Worm (Caenorhabditis elegans) whole organism, mixed stage, embryonic: Measurements from ENCODE around the gene ceh-48.

ENCODE experiments used
- M03D4.4 ChIP-seq: sonication (generic microtip); optimal IDR thresholded peaks from 2 replicates; lab custom pipeline; 2017; ENCODE audit warnings: mild to moderate bottlenecking, missing genetic modification characterization, missing compliant biosample characterization
- bed-3 ChIP-seq: fragments of 200-800 bp; sonication (Bioruptor generic); optimal IDR thresholded peaks from 3 replicates; lab custom pipeline; 2018; ENCODE audit warnings: mild to moderate bottlenecking, missing genetic modification characterization, moderate library complexity, missing compliant biosample characterization
- blmp-1 ChIP-seq: fragments of 150-350 bp; optimal IDR thresholded peaks from 2 replicates; lab custom pipeline; 2014; ENCODE audit warnings: missing biosample characterization, missing genetic modification characterization
- ceh-39 ChIP-seq: fragments of 150-350 bp; optimal IDR thresholded peaks from 2 replicates; lab custom pipeline; 2014; ENCODE audit warnings: missing biosample characterization, missing genetic modification characterization
- ceh-43 ChIP-seq: fragments of 200-800 bp; sonication (Bioruptor generic); optimal IDR thresholded peaks from 2 replicates; lab custom pipeline; 2018; ENCODE audit warnings: mild to moderate bottlenecking, missing genetic modification characterization, moderate library complexity, missing compliant biosample characterization
- ceh-83 ChIP-seq: fragments of 200-800 bp; sonication (Bioruptor generic); optimal IDR thresholded peaks from 2 replicates; lab custom pipeline; 2018; ENCODE audit warnings: mild to moderate bottlenecking, missing genetic modification characterization, missing compliant biosample characterization
- ces-1 ChIP-seq: fragments of 150-350 bp; optimal IDR thresholded peaks from 2 replicates; lab custom pipeline; 2014; ENCODE audit warnings: missing biosample characterization, missing genetic modification reagents, missing genetic modification characterization
- drap-1 ChIP-seq: fragments of 200-800 bp; sonication (Bioruptor generic); optimal IDR thresholded peaks from 3 replicates; lab custom pipeline; 2018; ENCODE audit warnings: mild to moderate bottlenecking, missing genetic modification characterization, missing compliant biosample characterization
- elt-3 ChIP-seq: fragments of 150-350 bp; optimal IDR thresholded peaks from 2 replicates; lab custom pipeline; 2014; ENCODE audit warnings: missing biosample characterization, missing genetic modification characterization
- flh-1 ChIP-seq: fragments of 200-800 bp; sonication (Bioruptor generic); optimal IDR thresholded peaks from 2 replicates; lab custom pipeline; 2018; ENCODE audit warnings: mild to moderate bottlenecking, missing genetic modification characterization, moderate library complexity, missing compliant biosample characterization
- hlh-1 ChIP-seq: fragments of 150-350 bp; optimal IDR thresholded peaks from 2 replicates; lab custom pipeline; 2014; ENCODE audit warnings: missing biosample characterization, missing genetic modification reagents, missing genetic modification characterization
- lin-13 ChIP-seq: fragments of 150-350 bp; optimal IDR thresholded peaks from 2 replicates; lab custom pipeline; 2014; ENCODE audit warnings: missing biosample characterization, missing genetic modification characterization
- lin-32 ChIP-seq: fragments of 200-800 bp; sonication (Bioruptor generic); optimal IDR thresholded peaks from 2 replicates; lab custom pipeline; 2018; ENCODE audit warnings: mild to moderate bottlenecking, missing genetic modification characterization, missing compliant biosample characterization
- lsy-2 ChIP-seq: fragments of 150-350 bp; optimal IDR thresholded peaks from 2 replicates; lab custom pipeline; 2014; ENCODE audit warnings: missing biosample characterization, missing genetic modification characterization
- mab-5 ChIP-seq: fragments of 150-350 bp; optimal IDR thresholded peaks from 2 replicates; lab custom pipeline; 2014; ENCODE audit warnings: missing biosample characterization, missing genetic modification characterization
- mls-2 ChIP-seq: sonication (generic microtip); optimal IDR thresholded peaks from 2 replicates; lab custom pipeline; 2016; ENCODE audit warnings: mild to moderate bottlenecking, missing genetic modification characterization, moderate library complexity, missing compliant biosample characterization
- nhr-2 ChIP-seq: fragments of 150-350 bp; optimal IDR thresholded peaks from 2 replicates; lab custom pipeline; 2014; ENCODE audit warnings: missing biosample characterization, missing genetic modification characterization
- nhr-237 ChIP-seq: fragments of 150-350 bp; optimal IDR thresholded peaks from 2 replicates; lab custom pipeline; 2014; ENCODE audit warnings: missing biosample characterization, missing genetic modification characterization
- nhr-28 ChIP-seq: fragments of 150-350 bp; optimal IDR thresholded peaks from 2 replicates; lab custom pipeline; 2014; ENCODE audit warnings: missing biosample characterization, missing genetic modification characterization
- nhr-76 ChIP-seq: sonication (generic microtip); optimal IDR thresholded peaks from 2 replicates; lab custom pipeline; 2017; ENCODE audit warnings: missing biosample characterization, missing genetic modification characterization
- pha-4 ChIP-seq: fragments of 150-350 bp; optimal IDR thresholded peaks from 2 replicates; lab custom pipeline; 2018; ENCODE audit warnings: missing biosample characterization, missing genetic modification reagents, missing genetic modification characterization
- sem-2 ChIP-seq: fragments of 200-800 bp; sonication (Bioruptor generic); optimal IDR thresholded peaks from 2 replicates; lab custom pipeline; 2018; ENCODE audit warnings: mild to moderate bottlenecking, missing genetic modification characterization, missing compliant biosample characterization
- sptf-1 ChIP-seq: sonication (generic microtip); optimal IDR thresholded peaks from 2 replicates; lab custom pipeline; 2017; ENCODE audit warnings: mild to moderate bottlenecking, missing genetic modification characterization, moderate library complexity, missing compliant biosample characterization
- tbx-8 ChIP-seq: fragments of 200-800 bp; sonication (Bioruptor generic); optimal IDR thresholded peaks from 2 replicates; lab custom pipeline; 2018; ENCODE audit warnings: mild to moderate bottlenecking, missing genetic modification characterization, moderate library complexity, missing compliant biosample characterization
- unc-120 ChIP-seq: sonication (generic microtip); optimal IDR thresholded peaks from 2 replicates; lab custom pipeline; 2017; ENCODE audit warnings: missing genetic modification characterization, missing compliant biosample characterization; ENCODE audit not compliant: poor library complexity, severe bottlenecking
- zip-8 ChIP-seq: fragments of 150-350 bp; optimal IDR thresholded peaks from 2 replicates; lab custom pipeline; 2014; ENCODE audit warnings: missing biosample characterization, missing genetic modification characterization
- ztf-11 ChIP-seq: fragments of 150-350 bp; optimal IDR thresholded peaks from 2 replicates; lab custom pipeline; 2014; ENCODE audit warnings: missing biosample characterization, missing genetic modification characterization

The ceh-48 gene

ce11 chrIV:6842470-6843008, 30.6 kb downstream of the ceh-48 start, which contains the start of gene lip-1:
TSS of gene lip-1 (plus strand) at chrIV:6842958.
- TF ChIP-seq ceh-39 (tag; lab: Kevin White, UChicago) (no peak), elt-3 (tag; lab: Kevin White, UChicago) (no peak), ceh-43 (no peak), mab-5 (tag; lab: Kevin White, UChicago) (no peak), sptf-1 (no peak), nhr-28 (tag; lab: Kevin White, UChicago) (no peak), drap-1 (GFP tag; lab: Kevin White, UChicago) (no peak), pha-4 (no peak), lsy-2 (no peak), ceh-83 (GFP tag; lab: Kevin White, UChicago) (no peak), lin-13 (tag; lab: Kevin White, UChicago) (no peak), nhr-2 (tag; lab: Kevin White, UChicago) (no peak), flh-1 (GFP tag; lab: Kevin White, UChicago) (no peak), ces-1 (GFP tag; lab: Kevin White, UChicago) (no peak), nhr-237 (no peak), lin-32 (GFP tag; lab: Kevin White, UChicago) (no peak), M03D4.4 (tag; lab: Kevin White, UChicago) (no peak), ztf-11 (no peak), sem-2 (GFP tag; lab: Kevin White, UChicago) (no peak)
- TF ChIP-seq, all 35 proteins: peak for 0

- TF ChIP-seq blmp-1 (tag; lab: Kevin White, UChicago) (no peak), nhr-2 (tag; lab: Kevin White, UChicago) (no peak), unc-120 (tag; lab: Kevin White, UChicago) (no peak), tbx-8 (GFP tag; lab: Kevin White, UChicago) (no peak), flh-1 (GFP tag; lab: Kevin White, UChicago) (no peak), mls-2 (tag; lab: Kevin White, UChicago) (no peak), hlh-1 (tag; lab: Kevin White, UChicago) (no peak), nhr-28 (tag; lab: Kevin White, UChicago) (no peak), ces-1 (GFP tag; lab: Kevin White, UChicago) (no peak), nhr-76 (tag; lab: Kevin White, UChicago) (no peak), sem-2 (GFP tag; lab: Kevin White, UChicago) (no peak), lin-13 (tag; lab: Kevin White, UChicago) (no peak), nhr-237 (no peak), zip-8 (no peak), elt-3 (tag; lab: Kevin White, UChicago) (no peak), ztf-11 (no peak), bed-3 (GFP tag; lab: Kevin White, UChicago) (no peak), lsy-2 (no peak), ceh-83 (GFP tag; lab: Kevin White, UChicago) (no peak)
These were observed 40.8 kb downstream of the ceh-48 start for ce11 chrIV:6852727-6853126.

ce11 chrIV:6859270-6859669, 47.4 kb downstream of the ceh-48 start, which contains the start of gene R13H7.2:
TSS of gene R13H7.2 (minus strand) at chrIV:6859370.
- TF ChIP-seq mls-2 (tag; lab: Kevin White, UChicago) (no peak), bed-3 (GFP tag; lab: Kevin White, UChicago) (no peak)
